Worm (Caenorhabditis elegans) whole organism, L3 larva: ENCODE measurements around the gene F44E7.7.
A peak's percentile ranks its signal among the peaks of the same experiment; 100 is the strongest.
"Not testable (repeated sequence)": the region's sequence is repeated elsewhere in the genome, so short reads cannot be mapped to it uniquely, and the experiment has no call there.

ENCODE experiments used
- ZK546.5 ChIP-seq: sonication (generic microtip); optimal IDR thresholded peaks from 2 replicates; lab custom pipeline; 2017; ENCODE audit warnings: missing biosample characterization, missing genetic modification characterization
- ama-1 ChIP-seq: fragments of 150-350 bp; optimal IDR thresholded peaks from 2 replicates; lab custom pipeline; 2018
- ceh-16 ChIP-seq: sonication (generic microtip); optimal IDR thresholded peaks from 2 replicates; lab custom pipeline; 2017; ENCODE audit warnings: missing biosample characterization, missing genetic modification characterization
- ceh-28 ChIP-seq: fragments of 150-350 bp; optimal IDR thresholded peaks from 2 replicates; lab custom pipeline; 2014; ENCODE audit warnings: missing biosample characterization, missing genetic modification reagents, missing genetic modification characterization
- daf-12 ChIP-seq: fragments of 150-350 bp; optimal IDR thresholded peaks from 2 replicates; lab custom pipeline; 2014; ENCODE audit warnings: missing biosample characterization, missing genetic modification reagents, missing genetic modification characterization
- egl-27 ChIP-seq: sonication (generic microtip); optimal IDR thresholded peaks from 4 replicates; lab custom pipeline; 2017; ENCODE audit warnings: missing biosample characterization, missing genetic modification reagents, missing genetic modification characterization
- egl-5 ChIP-seq: fragments of 150-350 bp; optimal IDR thresholded peaks from 2 replicates; lab custom pipeline; 2017; ENCODE audit warnings: missing biosample characterization, missing genetic modification reagents, missing genetic modification characterization, inconsistent platforms
- elt-1 ChIP-seq: fragments of 150-350 bp; optimal IDR thresholded peaks from 2 replicates; lab custom pipeline; 2014; ENCODE audit warnings: missing biosample characterization, missing genetic modification characterization
- elt-2 ChIP-seq: sonication (generic microtip); optimal IDR thresholded peaks from 2 replicates; lab custom pipeline; 2016; ENCODE audit warnings: missing genetic modification reagents, mild to moderate bottlenecking, missing genetic modification characterization, missing compliant biosample characterization
- elt-3 ChIP-seq, 3 experiments: fragments of 150-350 bp in 1 of 3; sonication (generic microtip) in 2 of 3; optimal IDR thresholded peaks; 2 replicates in 2 of 3; 4 replicates in 1 of 3; lab custom pipeline; 2014 to 2017; ENCODE audit warnings: missing biosample characterization in 3 of 3, missing genetic modification characterization in 3 of 3
- fkh-2 ChIP-seq: fragments of 150-350 bp; optimal IDR thresholded peaks from 2 replicates; lab custom pipeline; 2014; ENCODE audit warnings: missing biosample characterization, missing genetic modification reagents, missing genetic modification characterization
- fos-1 ChIP-seq: fragments of 150-350 bp; optimal IDR thresholded peaks from 2 replicates; lab custom pipeline; 2014; ENCODE audit warnings: missing biosample characterization, missing genetic modification characterization
- jun-1 ChIP-seq: fragments of 150-350 bp; optimal IDR thresholded peaks from 2 replicates; lab custom pipeline; 2014; ENCODE audit warnings: missing biosample characterization, missing genetic modification reagents, missing genetic modification characterization
- lin-15B ChIP-seq: fragments of 150-350 bp; optimal IDR thresholded peaks from 2 replicates; lab custom pipeline; 2014; ENCODE audit warnings: missing biosample characterization, missing genetic modification characterization
- lin-39 ChIP-seq: fragments of 150-350 bp; optimal IDR thresholded peaks from 2 replicates; lab custom pipeline; 2018; ENCODE audit warnings: missing biosample characterization, missing genetic modification reagents, missing genetic modification characterization
- lsy-12 ChIP-seq: sonication (generic microtip); optimal IDR thresholded peaks from 2 replicates; lab custom pipeline; 2016; ENCODE audit warnings: mild to moderate bottlenecking, missing genetic modification characterization, missing compliant biosample characterization
- mml-1 ChIP-seq: fragments of 150-350 bp; sonication (generic microtip); optimal IDR thresholded peaks from 3 replicates; lab custom pipeline; 2014; ENCODE audit warnings: missing biosample characterization, missing genetic modification characterization
- nfya-1 ChIP-seq: sonication (generic microtip); optimal IDR thresholded peaks from 2 replicates; lab custom pipeline; 2017; ENCODE audit warnings: missing genetic modification characterization, mild to moderate bottlenecking, missing compliant biosample characterization, antibody characterized with exemption, moderate library complexity; ENCODE audit not compliant: insufficient read depth
- nhr-12 ChIP-seq: fragments of 150-350 bp; optimal IDR thresholded peaks from 2 replicates; lab custom pipeline; 2014; ENCODE audit warnings: missing biosample characterization, missing genetic modification characterization
- nhr-25 ChIP-seq: sonication (generic microtip); optimal IDR thresholded peaks from 2 replicates; lab custom pipeline; 2017; ENCODE audit warnings: missing biosample characterization, missing genetic modification characterization
- nhr-28 ChIP-seq: fragments of 150-350 bp; optimal IDR thresholded peaks from 2 replicates; lab custom pipeline; 2014; ENCODE audit warnings: missing biosample characterization, missing genetic modification characterization
- nhr-43 ChIP-seq: sonication (generic microtip); optimal IDR thresholded peaks from 2 replicates; lab custom pipeline; 2016; ENCODE audit warnings: mild to moderate bottlenecking, missing genetic modification characterization, missing compliant biosample characterization; ENCODE audit not compliant: poor library complexity, severe bottlenecking
- nhr-67 ChIP-seq: fragments of 150-350 bp; optimal IDR thresholded peaks from 2 replicates; lab custom pipeline; 2014; ENCODE audit warnings: missing biosample characterization, missing genetic modification characterization
- nhr-76 ChIP-seq: fragments of 150-350 bp; sonication (generic microtip); optimal IDR thresholded peaks from 5 replicates; lab custom pipeline; 2014; ENCODE audit warnings: missing biosample characterization, missing genetic modification characterization
- nhr-77 ChIP-seq: fragments of 150-350 bp; optimal IDR thresholded peaks from 2 replicates; lab custom pipeline; 2014; ENCODE audit warnings: missing biosample characterization, missing genetic modification characterization
- pqm-1 ChIP-seq: fragments of 150-350 bp; optimal IDR thresholded peaks from 2 replicates; lab custom pipeline; 2017; ENCODE audit warnings: missing biosample characterization, missing genetic modification characterization, inconsistent platforms
- sea-2 ChIP-seq: fragments of 150-350 bp; sonication (generic microtip); optimal IDR thresholded peaks from 4 replicates; lab custom pipeline; 2014; ENCODE audit warnings: missing biosample characterization, missing genetic modification reagents, missing genetic modification characterization
- tbx-2 ChIP-seq: sonication (generic microtip); optimal IDR thresholded peaks from 2 replicates; lab custom pipeline; 2016; ENCODE audit warnings: mild to moderate bottlenecking, missing genetic modification characterization, missing compliant biosample characterization
- unc-39 ChIP-seq: sonication (generic microtip); optimal IDR thresholded peaks from 4 replicates; lab custom pipeline; 2017; ENCODE audit warnings: missing biosample characterization, missing genetic modification characterization
- unc-62 ChIP-seq: fragments of 150-350 bp; sonication (generic microtip); optimal IDR thresholded peaks from 4 replicates; lab custom pipeline; 2014; ENCODE audit warnings: missing biosample characterization, missing genetic modification reagents, missing genetic modification characterization
- ztf-4 ChIP-seq: fragments of 150-350 bp; optimal IDR thresholded peaks from 2 replicates; lab custom pipeline; 2014; ENCODE audit warnings: missing biosample characterization, missing genetic modification characterization

Gene F44E7.7

DNA sequence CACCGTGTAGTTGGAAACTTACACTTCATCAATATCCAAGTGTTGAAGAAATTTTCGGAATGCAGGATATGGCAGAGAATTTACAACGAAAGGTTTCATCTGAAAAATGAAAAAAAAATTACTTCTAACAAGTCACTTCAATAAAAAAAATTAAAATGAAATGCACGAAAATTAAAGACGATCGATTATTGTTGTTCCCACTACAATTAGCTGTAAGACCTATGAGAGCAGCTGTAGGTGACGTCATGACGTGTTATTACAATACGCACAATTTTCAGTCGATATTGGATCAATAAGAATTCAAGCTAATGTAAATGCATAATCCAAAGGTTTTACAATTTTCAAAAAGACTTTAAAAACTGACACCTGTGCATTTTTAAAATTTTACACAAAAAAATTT, 25.1 kb downstream of the F44E7.7 start, which contains the start of gene C53A3.1:
Gene C53A3.1, minus strand, starts transcription at position 101 of the 400 bp plus-strand sequence.
- TF ChIP-seq mml-1: no peak
- TF ChIP-seq tbx-2 (tag; lab: Kevin White, UChicago): no peak

DNA sequence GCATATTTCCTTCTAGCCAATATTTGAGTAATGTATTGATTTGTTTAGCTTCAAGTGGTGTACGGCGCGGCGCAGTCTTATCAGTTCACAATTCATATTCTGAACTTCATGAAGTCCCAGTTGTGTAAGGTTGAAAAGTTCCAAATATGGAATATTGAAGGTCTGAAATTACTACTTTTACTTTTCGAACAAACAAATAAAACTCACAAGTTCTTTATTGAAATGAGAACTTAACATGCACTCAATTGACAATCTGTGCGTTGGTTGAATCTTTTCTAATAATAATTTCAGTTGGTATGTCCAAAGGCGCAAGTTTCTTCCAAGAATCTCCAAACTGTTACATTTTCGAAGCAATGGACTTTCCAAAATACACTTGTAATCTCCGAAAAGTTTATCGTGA, 26.5 kb downstream of the F44E7.7 start, which contains the start of gene C53A3.4:
Gene C53A3.4, minus strand, starts transcription at position 101 of the 400 bp plus-strand sequence.
- TF ChIP-seq ztf-4 (tag; lab: Kevin White, UChicago) (no peak), egl-27 (tag; lab: Kevin White, UChicago) (no peak), lsy-12 (no peak), fkh-2 (no peak), sea-2 (GFP tag; lab: Kevin White, UChicago) (no peak), egl-5 (tag; lab: Kevin White, UChicago) (no peak), tbx-2 (tag; lab: Kevin White, UChicago) (no peak), lin-15B (no peak), nhr-43 (tag; lab: Kevin White, UChicago) (no peak), nhr-12 (tag; lab: Kevin White, UChicago) (no peak), lin-39 (tag; lab: Kevin White, UChicago) (no peak), nhr-25 (tag; lab: Kevin White, UChicago) (no peak), elt-1 (tag; lab: Kevin White, UChicago) (no peak)

DNA sequence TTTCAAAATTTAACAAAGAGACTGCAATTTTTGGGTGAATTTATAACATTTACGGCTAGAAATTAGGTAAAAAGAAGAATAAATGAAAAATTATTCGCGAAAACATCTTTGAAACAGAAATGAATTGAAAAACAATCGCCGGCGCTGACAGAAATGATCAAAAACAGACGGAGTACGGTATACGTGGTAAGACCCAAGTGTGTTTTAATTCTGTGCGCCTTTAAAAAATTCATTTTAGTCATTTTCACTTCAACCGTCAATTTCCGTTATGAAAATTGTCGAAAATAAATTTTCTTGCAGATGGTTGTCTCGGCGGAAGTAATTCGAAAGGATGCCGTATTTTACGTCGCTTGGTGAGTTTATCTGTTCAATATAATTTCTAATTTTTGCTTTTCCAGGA, 29.1 kb downstream of the F44E7.7 start, which contains the start of gene C53A3.3:
Gene C53A3.3, plus strand, starts transcription at position 301 of the 400 bp plus-strand sequence.
- TF ChIP-seq nhr-76 (no peak), nfya-1 (tag; lab: Kevin White, UChicago) (no peak), lsy-12 (no peak), ama-1 (lab: Kevin White, UChicago) (no peak), nhr-12 (tag; lab: Kevin White, UChicago) (no peak), jun-1 (tag; lab: Kevin White, UChicago) (no peak), fkh-2 (no peak), lin-15B (no peak), elt-3 (tag; optimal IDR thresholded peaks at IDR 0.05; lab: Kevin White, UChicago) (no peak), nhr-77 (tag; lab: Kevin White, UChicago) (no peak), ceh-16 (no peak), ceh-28 (no peak), nhr-43 (tag; lab: Kevin White, UChicago) (no peak), nhr-67 (no peak), ZK546.5 (tag; lab: Kevin White, UChicago) (no peak)

DNA sequence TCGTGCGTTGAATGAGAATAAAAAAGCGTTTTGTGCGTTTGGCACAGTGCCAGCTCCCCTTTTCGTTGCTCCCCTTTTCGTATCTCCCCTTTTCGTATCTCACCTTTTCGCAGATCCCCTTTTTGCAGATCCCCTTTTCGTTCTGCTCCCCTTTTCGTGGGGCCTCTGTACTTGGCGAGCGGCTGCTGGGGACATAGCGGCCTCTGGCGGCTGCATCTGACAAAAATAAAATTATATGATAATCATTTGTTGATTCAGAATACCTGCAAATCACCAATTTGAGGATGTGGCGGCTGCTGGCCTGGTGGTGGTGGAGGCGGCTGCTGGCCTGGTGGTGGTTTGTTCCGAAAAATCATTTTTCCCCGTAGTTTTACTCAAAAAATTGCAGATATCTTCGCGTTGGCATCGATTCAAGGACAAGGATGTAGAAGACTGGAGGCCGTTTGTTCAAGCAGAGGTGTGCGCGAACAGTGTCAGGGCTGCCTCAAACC, 30.0 kb downstream of the F44E7.7 start, which contains the start of gene K09H11.11:
Gene K09H11.11, minus strand, starts transcription at position 51 of the 491 bp plus-strand sequence.
- TF ChIP-seq nhr-77 (tag; lab: Kevin White, UChicago); unc-62 (GFP tag; lab: Kevin White, UChicago); fos-1 (tag; lab: Kevin White, UChicago): not testable (repeated sequence)

DNA sequence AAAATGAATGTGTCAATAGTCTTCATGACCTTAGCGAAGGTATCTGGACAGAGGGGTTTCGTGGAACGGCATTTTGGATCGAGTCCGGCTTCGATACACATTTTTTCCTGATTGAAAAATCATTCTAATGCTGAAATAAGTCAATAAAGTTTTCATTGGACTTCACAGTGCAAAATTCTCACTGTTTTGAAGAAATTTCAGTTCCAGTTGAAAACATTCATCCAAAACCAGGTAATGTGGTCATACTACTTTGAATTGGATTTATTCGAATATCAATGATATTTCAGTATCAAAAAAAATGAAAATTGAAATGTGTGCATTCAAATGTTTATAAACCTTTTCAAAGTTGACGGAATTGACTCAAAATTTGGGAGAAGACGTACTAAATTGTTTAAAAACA, 31.8 kb downstream of the F44E7.7 start, which contains the start of gene pgph-1:
Gene pgph-1, minus strand, starts transcription at position 101 of the 400 bp plus-strand sequence.
- TF ChIP-seq nhr-67 (no peak), daf-12 (no peak), ceh-16 (no peak), lsy-12 (no peak), mml-1 (no peak), nhr-76 (no peak)

DNA sequence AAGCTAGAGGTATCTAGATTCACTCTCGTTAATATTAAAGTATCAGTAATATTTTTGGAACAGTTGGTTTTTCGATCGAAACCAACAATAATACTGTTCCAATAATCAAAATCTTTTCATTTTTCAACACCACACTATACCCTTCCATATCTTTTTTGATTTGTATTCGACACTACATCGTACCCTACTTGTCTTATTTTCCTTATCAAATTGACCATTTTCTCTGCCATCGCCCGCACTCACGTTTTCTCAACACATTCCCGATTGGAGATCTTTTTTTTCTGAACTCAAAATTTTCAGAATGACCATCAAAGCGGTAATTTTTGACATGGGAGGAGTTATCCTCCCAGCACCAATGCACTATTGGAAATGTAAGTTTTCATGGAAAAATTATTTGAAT, 37.8 kb downstream of the F44E7.7 start, which contains the start of gene acds-10:
Gene acds-10, plus strand, starts transcription at position 301 of the 400 bp plus-strand sequence.
- TF ChIP-seq pqm-1 (tag; lab: Kevin White, UChicago): peak; percentile 36
- TF ChIP-seq elt-2: peak; percentile 31
- TF ChIP-seq daf-12: no peak

DNA sequence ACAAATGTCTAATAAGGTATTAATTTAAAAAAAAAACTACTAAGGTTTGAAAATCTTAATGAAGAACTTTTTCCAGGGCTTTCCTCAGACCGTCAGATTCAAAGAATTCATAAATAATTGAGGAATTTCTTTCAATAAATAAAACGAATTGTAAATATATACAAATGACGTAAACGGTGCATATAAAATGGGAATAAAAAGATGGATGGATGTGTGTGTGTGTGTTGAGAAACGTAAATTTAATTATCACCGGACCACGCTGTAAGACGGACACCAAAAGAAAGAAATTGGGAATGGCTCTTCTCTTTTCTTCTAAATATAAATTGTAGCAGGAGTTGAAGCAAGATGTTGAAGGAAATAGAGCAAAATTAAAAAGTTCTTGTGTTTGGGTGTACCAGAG, 39.0 kb downstream of the F44E7.7 start:
- TF ChIP-seq daf-12: no peak
- no peak for TF ChIP-seq fkh-2
- TF ChIP-seq ztf-4 (tag; lab: Kevin White, UChicago): no peak
- TF ChIP-seq nhr-28 (tag; lab: Kevin White, UChicago): no peak
- no peak for TF ChIP-seq unc-39 (tag; lab: Kevin White, UChicago)
